Fruit fly (Drosophila melanogaster) whole organism: ENCODE data around the gene pim.

Source experiments
- CG8478 ChIP-seq: fragments of >200 bp; optimal IDR thresholded peaks from 2 replicates; lab custom pipeline; 2018; ENCODE audit warnings: inconsistent platforms
- Dll ChIP-seq: fragments of >200 bp; optimal IDR thresholded peaks from 2 replicates; lab custom pipeline; 2017
- EcR ChIP-seq, 2 experiments: fragments of >200 bp; optimal IDR thresholded peaks; 2 replicates each; lab custom pipeline; 2017; ENCODE audit warnings: missing biosample characterization in 2 of 2, missing genetic modification characterization in 2 of 2, missing genetic modification reagents in 2 of 2
- psq ChIP-seq: fragments of >200 bp; optimal IDR thresholded peaks from 2 replicates; lab custom pipeline; 2017

DNA sequence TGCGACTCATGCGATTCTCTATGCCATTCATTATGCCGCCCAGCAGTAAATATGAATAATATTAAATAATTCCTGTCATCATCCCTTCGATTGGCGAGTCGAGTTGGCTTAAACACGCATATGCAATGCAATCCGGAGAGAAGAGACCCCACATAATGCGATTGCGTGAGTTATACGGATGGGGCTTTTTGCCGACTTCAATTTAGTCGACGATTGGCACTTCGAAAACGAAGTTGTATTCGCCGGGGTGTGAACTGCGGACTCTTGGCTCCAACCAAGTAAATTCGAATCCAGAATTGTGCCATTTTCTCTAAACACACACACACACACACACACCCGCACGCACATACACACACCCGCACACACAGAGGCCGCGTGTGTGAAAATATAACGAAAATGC lies 13.5 kb downstream of the pim start:
- TF ChIP-seq CG8478 (lab: Kevin White, UChicago), result no peak
- TF ChIP-seq psq, result no peak
- no peak for TF ChIP-seq EcR (GFP tag; optimal IDR thresholded peaks at IDR 0.05; lab: Kevin White, UChicago)
- no peak for TF ChIP-seq Dll (lab: Kevin White, UChicago)
